Fruit fly (Drosophila melanogaster): ENCODE measurements around the gene bond.
A peak's percentile ranks its signal among the peaks of the same experiment; 100 is the strongest.

The bond gene

DNA sequence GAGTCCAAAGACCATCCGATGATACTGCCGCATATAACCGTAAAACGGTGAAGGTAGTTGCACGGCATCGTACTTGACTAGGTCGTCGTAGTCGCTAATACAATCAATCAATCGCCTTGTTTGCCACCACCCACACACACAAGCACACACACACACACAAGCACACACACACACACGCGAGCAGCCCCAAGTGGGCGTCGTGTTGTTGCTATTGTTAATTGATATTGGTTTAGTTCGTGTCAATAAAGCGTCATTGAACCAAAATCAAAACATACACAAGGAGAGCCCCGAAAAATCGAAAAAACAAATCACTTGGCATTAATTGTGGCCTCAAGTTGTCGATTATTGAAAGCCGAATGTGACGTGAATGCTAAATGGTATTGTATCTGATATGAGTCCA is 46.0 kb downstream of the bond start (continued):
- TF ChIP-seq CG2129 (GFP tag; IDR thresholded peaks at IDR 0.05; ENCODE audit: partially characterized antibody): no peak
- peak; percentile 52 for TF ChIP-seq Fer3 (tag; optimal IDR thresholded peaks at IDR 0.05)
- peak; percentile 27 for TF ChIP-seq CG2875 (GFP tag; optimal IDR thresholded peaks at IDR 0.05)
- TF ChIP-seq CG6254 (GFP tag; optimal IDR thresholded peaks at IDR 0.05): peak; percentile 26
- TF ChIP-seq sim (GFP tag; IDR thresholded peaks at IDR 0.05): peak; percentile 29; the same call in 1 of the 2 replicates
- TF ChIP-seq CG18764 (GFP tag; optimal IDR thresholded peaks at IDR 0.05): peak; percentile 43
- TF ChIP-seq Taf1 (GFP tag; IDR thresholded peaks at IDR 0.05): no peak
- peak; percentile 38 for TF ChIP-seq grn (GFP tag; optimal IDR thresholded peaks at IDR 0.05)
- peak; percentile 59 for TF ChIP-seq wek (GFP tag; optimal IDR thresholded peaks at IDR 0.05)
- TF ChIP-seq lab (GFP tag; optimal IDR thresholded peaks at IDR 0.05): peak; percentile 91
- peak; percentile 7 for TF ChIP-seq CG9817 (tag; optimal IDR thresholded peaks at IDR 0.05)
- peak; percentile 60 for TF ChIP-seq sens-2 (GFP tag; IDR thresholded peaks at IDR 0.05)
- TF ChIP-seq unpg (GFP tag; optimal IDR thresholded peaks at IDR 0.05): peak; percentile 43
- TF ChIP-seq ERR (GFP tag; optimal IDR thresholded peaks at IDR 0.05): peak; percentile 1
- no peak for TF ChIP-seq HmgD (GFP tag; optimal IDR thresholded peaks at IDR 0.05)
- peak; percentile 33; the same call in 1 of the 2 replicates for TF ChIP-seq E2f2 (GFP tag; IDR thresholded peaks at IDR 0.05)
- peak; percentile 73; the same call in 2 of the 3 replicates for TF ChIP-seq CG11695 (GFP tag; IDR thresholded peaks at IDR 0.05)
- peak; percentile 54; the same call in 1 of the 3 replicates for TF ChIP-seq ase (GFP tag; IDR thresholded peaks at IDR 0.05)
- no peak for TF ChIP-seq ind (GFP tag; optimal IDR thresholded peaks at IDR 0.05)
- peak; percentile 33 for TF ChIP-seq CG34376 (GFP tag; optimal IDR thresholded peaks at IDR 0.05)
- TF ChIP-seq Sin3A (optimal IDR thresholded peaks at IDR 0.05): no peak
- no peak for TF ChIP-seq Adf1 (GFP tag; IDR thresholded peaks at IDR 0.05)
- no peak for TF ChIP-seq CG13287 (GFP tag; IDR thresholded peaks at IDR 0.05; ENCODE audit: partially characterized antibody)
- peak; percentile 56 for TF ChIP-seq CG13296 (GFP tag; optimal IDR thresholded peaks at IDR 0.05)
- TF ChIP-seq HLH3B (GFP tag; IDR thresholded peaks at IDR 0.05): peak; percentile 59; the same call in 1 of the 2 replicates
- TF ChIP-seq repo (GFP tag; optimal IDR thresholded peaks at IDR 0.05): no peak
- peak; percentile 19; the same call in 1 of the 2 replicates for TF ChIP-seq CG9932 (GFP tag; IDR thresholded peaks at IDR 0.05)
- no peak for TF ChIP-seq zen2 (GFP tag; IDR thresholded peaks at IDR 0.05; ENCODE audit: partially characterized antibody)
- TF ChIP-seq Xrp1 (GFP tag; IDR thresholded peaks at IDR 0.05): peak; percentile 79
- TF ChIP-seq Pdp1 (GFP tag; optimal IDR thresholded peaks at IDR 0.05): peak; percentile 15 to 38
- peak; percentile 29 for TF ChIP-seq CG3281 (GFP tag; optimal IDR thresholded peaks at IDR 0.05)
- no peak for TF ChIP-seq cato (GFP tag; optimal IDR thresholded peaks at IDR 0.05; ENCODE audit: borderline replicate concordance)
- peak; percentile 75 for TF ChIP-seq gce (GFP tag; IDR thresholded peaks at IDR 0.05)
- TF ChIP-seq caup (GFP tag; optimal IDR thresholded peaks at IDR 0.05; ENCODE audit: severe bottlenecking): peak; percentile 62
- TF ChIP-seq CG30431 (GFP tag; optimal IDR thresholded peaks at IDR 0.05): no peak
- peak; percentile 32 for TF ChIP-seq Side (GFP tag; optimal IDR thresholded peaks at IDR 0.05)
- peak; percentile 66; the same call in 2 of the 3 replicates for TF ChIP-seq so (GFP tag; IDR thresholded peaks at IDR 0.05)
- no peak for TF ChIP-seq ken (GFP tag; IDR thresholded peaks at IDR 0.05)
- TF ChIP-seq fd3F (GFP tag; optimal IDR thresholded peaks at IDR 0.05): peak; percentile 37
- peak; percentile 36 for TF ChIP-seq CG1529 (GFP tag; optimal IDR thresholded peaks at IDR 0.05)
- peak; percentile 62 for TF ChIP-seq exex (tag; optimal IDR thresholded peaks at IDR 0.05)
- TF ChIP-seq CG15696 (tag; optimal IDR thresholded peaks at IDR 0.05): peak; percentile 45
- TF ChIP-seq CG6854 (GFP tag; optimal IDR thresholded peaks at IDR 0.05): no peak
- TF ChIP-seq Nf-YA (GFP tag; IDR thresholded peaks at IDR 0.05): 0 out of 2 replicates have a peak, but pooled peaks have one; percentile 31
- peak in 1 of 2 experiments; percentile 55 for TF ChIP-seq bsh (GFP tag; optimal IDR thresholded peaks at IDR 0.05)
- peak; percentile 27 for TF ChIP-seq CG8359 (GFP tag; optimal IDR thresholded peaks at IDR 0.05; ENCODE audit: borderline replicate concordance)
- no peak for TF ChIP-seq Ets65A (GFP tag)
- peak; percentile 44 for TF ChIP-seq CG11723 (GFP tag; optimal IDR thresholded peaks at IDR 0.05)
- TF ChIP-seq h (optimal IDR thresholded peaks at IDR 0.05): no peak
- no peak for TF ChIP-seq crol (GFP tag; IDR thresholded peaks at IDR 0.05)
- TF ChIP-seq CG2116 (GFP tag; optimal IDR thresholded peaks at IDR 0.05): peak; percentile 31

Measured in whole organism, embryonic.